Worm (Caenorhabditis elegans): ENCODE results near the gene aqp-11.

DNA sequence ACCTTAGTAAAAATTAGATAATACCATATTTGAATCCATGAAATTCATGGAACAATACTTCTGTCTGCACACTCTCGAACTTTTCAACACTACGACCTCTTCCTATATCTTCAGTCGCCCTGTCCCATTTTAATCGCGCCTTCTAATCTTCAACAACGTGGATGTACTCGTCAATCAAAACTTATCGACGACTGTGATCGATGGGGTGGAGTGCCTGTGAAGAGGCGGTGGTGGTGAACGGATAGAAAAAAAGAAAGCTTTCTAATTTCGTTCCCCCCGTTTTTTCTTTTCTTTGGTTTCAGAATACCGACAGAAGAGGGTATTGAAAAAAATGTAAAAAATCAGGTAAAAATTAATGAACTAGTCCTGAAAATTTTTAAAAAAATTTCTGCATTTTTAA is 14.1 kb upstream of the aqp-11 start:
- TF ChIP-seq spr-1 (tag; optimal IDR thresholded peaks at IDR 0.05) = no peak
- no peak for TF ChIP-seq dve-1 (tag; optimal IDR thresholded peaks at IDR 0.05; ENCODE audit: insufficient read depth)
- TF ChIP-seq R02D3.7 (tag; optimal IDR thresholded peaks at IDR 0.05) = no peak
- no peak for TF ChIP-seq lin-15B (tag; optimal IDR thresholded peaks at IDR 0.05)
- TF ChIP-seq ctbp-1 (GFP tag; IDR thresholded peaks at IDR 0.05) = no peak
- no peak for TF ChIP-seq nhr-237 (tag; optimal IDR thresholded peaks at IDR 0.05)
- no peak for TF ChIP-seq ztf-11 (tag; optimal IDR thresholded peaks at IDR 0.05)
- no peak for TF ChIP-seq zag-1 (tag; optimal IDR thresholded peaks at IDR 0.05)
- no peak for TF ChIP-seq hlh-30 (tag; optimal IDR thresholded peaks at IDR 0.05; ENCODE audit: insufficient read depth)
- TF ChIP-seq ztf-7 (tag; optimal IDR thresholded peaks at IDR 0.05) = no peak
- no peak for TF ChIP-seq F49E8.2 (tag; optimal IDR thresholded peaks at IDR 0.05; ENCODE audit: borderline replicate concordance)
- TF ChIP-seq D1046.2 (GFP tag; IDR thresholded peaks at IDR 0.05) = no peak
- no peak for TF ChIP-seq dpl-1 (GFP tag; optimal IDR thresholded peaks at IDR 0.05)

Data from whole organism, L4 larva.